Worm (Caenorhabditis elegans) whole organism, mixed stage, embryonic: Measurements from ENCODE around the gene mdf-1.

ENCODE experiments used
- M03D4.4 ChIP-seq: sonication (generic microtip); optimal IDR thresholded peaks from 2 replicates; lab custom pipeline; 2017; ENCODE audit warnings: mild to moderate bottlenecking, missing genetic modification characterization, missing compliant biosample characterization
- snpc-4 ChIP-seq: fragments of 150-350 bp; optimal IDR thresholded peaks from 2 replicates; lab custom pipeline; 2014; ENCODE audit warnings: missing biosample characterization, missing genetic modification characterization

DNA sequence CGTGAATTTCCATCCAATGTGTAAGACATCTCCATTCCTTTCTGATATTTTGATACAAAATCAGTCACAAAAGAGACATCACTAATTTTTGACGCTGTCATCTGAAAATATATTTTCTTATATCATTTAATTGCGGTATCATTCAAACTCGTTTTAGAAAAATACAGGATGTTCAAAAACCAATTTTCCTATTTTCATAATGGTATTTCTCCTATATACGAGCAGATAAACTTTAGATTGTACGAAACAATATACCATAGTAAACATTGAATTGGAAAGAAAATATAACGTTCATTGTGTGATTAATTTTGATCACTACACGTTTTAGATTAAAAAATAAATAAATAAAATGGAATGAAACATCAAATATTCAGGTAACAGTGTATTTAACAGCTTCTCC is 2.5 kb downstream of the mdf-1 start, which contains the start of gene C50F4.16:
- TF ChIP-seq snpc-4 (tag; lab: Kevin White, UChicago) (no peak), M03D4.4 (no peak)
